Fruit fly (Drosophila melanogaster) whole organism, embryonic: ENCODE results near the gene dpr20.

Experiments used
- ATbp ChIP-seq: fragments of 200-800 bp; sonication (Bioruptor generic); optimal IDR thresholded peaks from 2 replicates; lab custom pipeline; 2017; ENCODE audit warnings: missing biosample characterization, mild to moderate bottlenecking, missing genetic modification characterization, missing genetic modification reagents
- Bdp1 ChIP-seq: fragments of 200-800 bp; sonication (Bioruptor generic); optimal IDR thresholded peaks from 3 replicates; lab custom pipeline; 2016; ENCODE audit warnings: missing biosample characterization, missing genetic modification characterization
- CG10274 ChIP-seq: fragments of 200-800 bp; sonication (Bioruptor generic); optimal IDR thresholded peaks from 3 replicates; lab custom pipeline; 2017; ENCODE audit warnings: missing biosample characterization, mild to moderate bottlenecking, missing genetic modification characterization
- CG10462 ChIP-seq: fragments of 200-800 bp; sonication (Bioruptor generic); optimal IDR thresholded peaks from 2 replicates; lab custom pipeline; 2016; ENCODE audit warnings: missing biosample characterization, missing genetic modification characterization
- CG10543 ChIP-seq: fragments of 200-800 bp; sonication (Bioruptor generic); optimal IDR thresholded peaks from 3 replicates; lab custom pipeline; 2017; ENCODE audit warnings: missing biosample characterization, mild to moderate bottlenecking, missing genetic modification characterization, moderate library complexity
- CG10979 ChIP-seq: fragments of 200-800 bp; sonication (Bioruptor generic); optimal IDR thresholded peaks from 2 replicates; lab custom pipeline; 2018; ENCODE audit warnings: missing biosample characterization, mild to moderate bottlenecking, missing genetic modification characterization, moderate library complexity
- CG12236 ChIP-seq: fragments of 200-800 bp; sonication (Bioruptor generic); optimal IDR thresholded peaks from 2 replicates; lab custom pipeline; 2016; ENCODE audit warnings: missing biosample characterization, missing genetic modification characterization
- CG15011 ChIP-seq: fragments of 200-800 bp; sonication (Bioruptor generic); optimal IDR thresholded peaks from 3 replicates; lab custom pipeline; 2018; ENCODE audit warnings: missing biosample characterization, mild to moderate bottlenecking, missing genetic modification characterization
- CG15269 ChIP-seq: fragments of 200-800 bp; sonication (Bioruptor generic); optimal IDR thresholded peaks from 2 replicates; lab custom pipeline; 2018; ENCODE audit warnings: missing biosample characterization, mild to moderate bottlenecking, missing genetic modification characterization, moderate library complexity
- CG15514 ChIP-seq: fragments of 200-800 bp; sonication (Bioruptor generic); optimal IDR thresholded peaks from 3 replicates; lab custom pipeline; 2017; ENCODE audit warnings: missing biosample characterization, missing genetic modification characterization, mild to moderate bottlenecking, moderate library complexity, missing genetic modification reagents
- CG17612 ChIP-seq: fragments of 200-800 bp; sonication (Bioruptor generic); IDR thresholded peaks from 2 replicates; pipeline ENCODE4 v1.3.6; 2022; ENCODE audit warnings: missing biosample characterization, missing genetic modification characterization
- CG18764 ChIP-seq: fragments of 200-800 bp; sonication (Bioruptor generic); optimal IDR thresholded peaks from 3 replicates; lab custom pipeline; 2016; ENCODE audit warnings: missing biosample characterization, missing genetic modification characterization
- CG2129 ChIP-seq: fragments of 200-800 bp; sonication (Bioruptor generic); IDR thresholded peaks from 2 replicates; pipeline ENCODE4 v1.3.6; 2022; ENCODE audit warnings: missing biosample characterization, missing genetic modification characterization; ENCODE audit not compliant: partially characterized antibody
- CG2889 ChIP-seq: fragments of 200-800 bp; sonication (Bioruptor generic); IDR thresholded peaks from 3 replicates; pipeline ENCODE4 v1.3.6; 2022; ENCODE audit warnings: missing biosample characterization, missing genetic modification characterization
- CG31441 ChIP-seq: fragments of 200-800 bp; sonication (Bioruptor generic); IDR thresholded peaks from 2 replicates; pipeline ENCODE4 v1.3.6; 2022; ENCODE audit warnings: missing biosample characterization, missing genetic modification characterization
- CG3281 ChIP-seq: fragments of 200-800 bp; sonication (Bioruptor generic); optimal IDR thresholded peaks from 3 replicates; lab custom pipeline; 2017; ENCODE audit warnings: missing biosample characterization, mild to moderate bottlenecking, missing genetic modification characterization
- CG3838 ChIP-seq: fragments of 200-800 bp; sonication (Bioruptor generic); optimal IDR thresholded peaks from 3 replicates; lab custom pipeline; 2016; ENCODE audit warnings: missing biosample characterization, missing genetic modification characterization
- CG4282 ChIP-seq: fragments of 200-800 bp; sonication (Bioruptor generic); optimal IDR thresholded peaks from 2 replicates; lab custom pipeline; 2016; ENCODE audit warnings: missing biosample characterization, missing genetic modification characterization
- CG4404 ChIP-seq: fragments of 200-800 bp; sonication (Bioruptor generic); IDR thresholded peaks from 2 replicates; pipeline ENCODE4 v1.3.6; 2022; ENCODE audit warnings: missing biosample characterization, missing genetic modification characterization
- CG6175 ChIP-seq: fragments of 200-800 bp; sonication (Bioruptor generic); IDR thresholded peaks from 3 replicates; pipeline ENCODE4 v1.3.6; 2022; ENCODE audit warnings: missing biosample characterization, missing genetic modification characterization
- CG6654 ChIP-seq: fragments of 200-800 bp; sonication (Bioruptor generic); optimal IDR thresholded peaks from 2 replicates; lab custom pipeline; 2017; ENCODE audit warnings: missing biosample characterization, mild to moderate bottlenecking, missing genetic modification characterization
- CG6689 ChIP-seq: fragments of 200-800 bp; sonication (Bioruptor generic); IDR thresholded peaks from 2 replicates; pipeline ENCODE4 v1.3.6; 2022; ENCODE audit warnings: missing biosample characterization, missing genetic modification characterization
- CG6854 ChIP-seq: fragments of 200-800 bp; sonication (Bioruptor generic); optimal IDR thresholded peaks from 3 replicates; lab custom pipeline; 2017; ENCODE audit warnings: missing biosample characterization, mild to moderate bottlenecking, missing genetic modification characterization
- CG8089 ChIP-seq: fragments of 200-800 bp; sonication (Bioruptor generic); optimal IDR thresholded peaks from 3 replicates; lab custom pipeline; 2016; ENCODE audit warnings: missing biosample characterization, missing genetic modification characterization
- CkIIα-i1 ChIP-seq: fragments of 200-800 bp; sonication (Bioruptor generic); IDR thresholded peaks from 2 replicates; pipeline ENCODE4 v1.3.6; 2022; ENCODE audit warnings: missing biosample characterization, missing genetic modification characterization
- CoRest ChIP-seq: fragments of 200-800 bp; sonication (Bioruptor generic); optimal IDR thresholded peaks from 3 replicates; lab custom pipeline; 2018; ENCODE audit warnings: missing biosample characterization, mild to moderate bottlenecking, missing genetic modification characterization, moderate library complexity
- D19B ChIP-seq: fragments of 200-800 bp; sonication (Bioruptor generic); optimal IDR thresholded peaks from 2 replicates; lab custom pipeline; 2017; ENCODE audit warnings: missing biosample characterization, mild to moderate bottlenecking, missing genetic modification characterization
- Dref ChIP-seq: fragments of 200-800 bp; sonication (Bioruptor generic); IDR thresholded peaks from 2 replicates; pipeline ENCODE4 v1.3.6; 2022; ENCODE audit warnings: missing biosample characterization, missing genetic modification characterization
- H15 ChIP-seq: fragments of 200-800 bp; sonication (Bioruptor generic); IDR thresholded peaks from 3 replicates; pipeline ENCODE4 v1.3.6; 2022; ENCODE audit warnings: missing biosample characterization, missing genetic modification characterization
- HHEX ChIP-seq: fragments of 200-800 bp; sonication (Bioruptor generic); optimal IDR thresholded peaks from 3 replicates; lab custom pipeline; 2017; ENCODE audit warnings: missing biosample characterization, mild to moderate bottlenecking, missing genetic modification characterization, missing genetic modification reagents
- HLH54F ChIP-seq: fragments of 200-800 bp; sonication (Bioruptor generic); optimal IDR thresholded peaks from 3 replicates; lab custom pipeline; 2016; ENCODE audit warnings: missing biosample characterization, missing genetic modification characterization
- Hmr ChIP-seq: fragments of 200-800 bp; sonication (Bioruptor generic); optimal IDR thresholded peaks from 3 replicates; lab custom pipeline; 2017; ENCODE audit warnings: mild to moderate bottlenecking, missing biosample characterization, missing genetic modification reagents, missing genetic modification characterization
- NC2β ChIP-seq: fragments of 200-800 bp; sonication (Bioruptor generic); optimal IDR thresholded peaks from 2 replicates; lab custom pipeline; 2016; ENCODE audit warnings: missing biosample characterization, missing genetic modification characterization
- Oli ChIP-seq: fragments of 200-800 bp; sonication (Bioruptor generic); optimal IDR thresholded peaks from 2 replicates; lab custom pipeline; 2018; ENCODE audit warnings: missing biosample characterization, mild to moderate bottlenecking, missing genetic modification characterization, moderate library complexity
- caup ChIP-seq: fragments of 200-800 bp; sonication (Bioruptor generic); optimal IDR thresholded peaks from 3 replicates; lab custom pipeline; 2017; ENCODE audit warnings: missing biosample characterization, mild to moderate bottlenecking, missing genetic modification characterization, moderate library complexity; ENCODE audit not compliant: severe bottlenecking
- ci ChIP-seq: fragments of 200-800 bp; sonication (Bioruptor generic); IDR thresholded peaks from 3 replicates; pipeline ENCODE4 v1.3.6; 2022; ENCODE audit warnings: missing biosample characterization, missing genetic modification characterization
- fd64A ChIP-seq: fragments of 200-800 bp; sonication (Bioruptor generic); optimal IDR thresholded peaks from 3 replicates; lab custom pipeline; 2018; ENCODE audit warnings: missing biosample characterization, mild to moderate bottlenecking, missing genetic modification characterization
- grn ChIP-seq: fragments of 200-800 bp; sonication (Bioruptor generic); optimal IDR thresholded peaks from 3 replicates; lab custom pipeline; 2017; ENCODE audit warnings: missing biosample characterization, missing genetic modification characterization
- ind ChIP-seq: fragments of 200-800 bp; sonication (Bioruptor generic); optimal IDR thresholded peaks from 3 replicates; lab custom pipeline; 2016; ENCODE audit warnings: missing biosample characterization, missing genetic modification characterization
- jing ChIP-seq: fragments of 200-800 bp; sonication (Bioruptor generic); optimal IDR thresholded peaks from 2 replicates; lab custom pipeline; 2018; ENCODE audit warnings: missing biosample characterization, mild to moderate bottlenecking, missing genetic modification characterization
- jumu ChIP-seq: fragments of 200-800 bp; sonication (Bioruptor generic); optimal IDR thresholded peaks from 3 replicates; lab custom pipeline; 2016; ENCODE audit warnings: missing biosample characterization, missing genetic modification characterization
- lmd ChIP-seq: fragments of 200-800 bp; sonication (Bioruptor generic); IDR thresholded peaks from 2 replicates; pipeline ENCODE4 v1.3.6; 2022; ENCODE audit warnings: missing biosample characterization, missing genetic modification characterization
- pfk ChIP-seq: fragments of 200-800 bp; sonication (Bioruptor generic); optimal IDR thresholded peaks from 2 replicates; lab custom pipeline; 2018; ENCODE audit warnings: missing biosample characterization, mild to moderate bottlenecking, missing genetic modification characterization, moderate library complexity
- psq ChIP-seq: fragments of 200-800 bp; sonication (Bioruptor generic); optimal IDR thresholded peaks from 2 replicates; lab custom pipeline; 2017; ENCODE audit warnings: missing biosample characterization, missing genetic modification characterization
- rib ChIP-seq: fragments of 200-800 bp; sonication (Bioruptor generic); IDR thresholded peaks from 2 replicates; pipeline ENCODE4 v1.3.6; 2022; ENCODE audit warnings: missing biosample characterization, missing genetic modification characterization
- schlank ChIP-seq: fragments of 200-800 bp; sonication (Bioruptor generic); optimal IDR thresholded peaks from 2 replicates; lab custom pipeline; 2018; ENCODE audit warnings: missing biosample characterization, mild to moderate bottlenecking, missing genetic modification characterization
- shn ChIP-seq: fragments of 200-800 bp; sonication (Bioruptor generic); optimal IDR thresholded peaks from 3 replicates; lab custom pipeline; 2016; ENCODE audit warnings: missing biosample characterization, missing genetic modification characterization
- so ChIP-seq: fragments of 200-800 bp; sonication (Bioruptor generic); IDR thresholded peaks from 3 replicates; pipeline ENCODE4 v1.3.6; 2022; ENCODE audit warnings: missing biosample characterization, missing genetic modification characterization
- trh ChIP-seq: fragments of 200-800 bp; sonication (Bioruptor generic); optimal IDR thresholded peaks from 2 replicates; lab custom pipeline; 2016; ENCODE audit warnings: missing biosample characterization, missing genetic modification characterization
- usp ChIP-seq: fragments of >200 bp; optimal IDR thresholded peaks from 2 replicates; lab custom pipeline; 2017; ENCODE audit warnings: missing biosample characterization, missing genetic modification characterization
- wek ChIP-seq: fragments of 200-800 bp; sonication (Bioruptor generic); optimal IDR thresholded peaks from 3 replicates; lab custom pipeline; 2018; ENCODE audit warnings: missing biosample characterization, mild to moderate bottlenecking, missing genetic modification characterization, moderate library complexity
- zfh1 ChIP-seq: fragments of 200-800 bp; sonication (Bioruptor generic); IDR thresholded peaks from 3 replicates; pipeline ENCODE4 v1.3.6; 2022; ENCODE audit warnings: missing biosample characterization, missing genetic modification characterization

dpr20 gene

dm6 chr3L:821951-822350 lies 35.1 kb downstream of the dpr20 start (continued):
- peak; percentile 54 for TF ChIP-seq Hmr (GFP tag; lab: Kevin White, UChicago)
- peak; percentile 30 for TF ChIP-seq D19B (GFP tag; lab: Kevin White, UChicago)
- peak; percentile 70 for TF ChIP-seq ind (GFP tag; lab: Kevin White, UChicago)
- TF ChIP-seq CG15011, result peak; percentile 47
- TF ChIP-seq CG3838, result no peak
- TF ChIP-seq CG6654, result peak; percentile 41
- no peak for TF ChIP-seq CkIIα-i1
- TF ChIP-seq CG6854 (GFP tag; lab: Kevin White, UChicago), result peak; percentile 10
- no peak; the same call in 1 of the 2 replicates for TF ChIP-seq CG17612 (GFP tag; lab: Robert Waterston, UW)
- peak; percentile 73 for TF ChIP-seq CG15269 (tag; lab: Kevin White, UChicago)
- TF ChIP-seq CG10979, result peak; percentile 87
- peak; percentile 32 for TF ChIP-seq jumu (GFP tag; lab: Kevin White, UChicago)
- TF ChIP-seq CG8089, result peak; percentile 30
- no peak for TF ChIP-seq CG10462 (GFP tag; lab: Kevin White, UChicago)
- TF ChIP-seq Bdp1, result no peak
- 0 out of 2 replicates have a peak, but pooled peaks have one; percentile 36 for TF ChIP-seq rib (GFP tag; lab: Robert Waterston, UW)
- peak; percentile 59 for TF ChIP-seq CG15514
- no peak for TF ChIP-seq CG2129 (GFP tag; lab: Robert Waterston, UW)
- TF ChIP-seq CG10274 (GFP tag; lab: Kevin White, UChicago), result peak; percentile 42
- TF ChIP-seq pfk, result no peak
- peak; percentile 17 for TF ChIP-seq HLH54F (GFP tag; lab: Kevin White, UChicago)
- peak; percentile 61 for TF ChIP-seq CoRest
- TF ChIP-seq CG12236, result no peak
- peak; percentile 79 for TF ChIP-seq ATbp (GFP tag; lab: Kevin White, UChicago)
- no peak for TF ChIP-seq shn (GFP tag; lab: Kevin White, UChicago)
- peak; percentile 73 for TF ChIP-seq H15 (GFP tag; lab: Robert Waterston, UW)
- TF ChIP-seq CG3281, result peak; percentile 68
- peak; percentile 83 for TF ChIP-seq zfh1 (GFP tag; lab: Robert Waterston, UW)
- TF ChIP-seq so (GFP tag; lab: Robert Waterston, UW), result peak; percentile 79
- TF ChIP-seq CG18764 (GFP tag; lab: Kevin White, UChicago), result peak; percentile 69
- peak; percentile 17 for TF ChIP-seq wek (GFP tag; lab: Kevin White, UChicago)
- TF ChIP-seq caup (GFP tag; lab: Kevin White, UChicago), result peak; percentile 19
- peak; percentile 36 for TF ChIP-seq jing
- peak; percentile 33 for TF ChIP-seq schlank (tag; lab: Kevin White, UChicago)
- TF ChIP-seq NC2β (GFP tag; lab: Kevin White, UChicago), result no peak
- no peak for TF ChIP-seq usp (GFP tag; lab: Kevin White, UChicago)
- peak; percentile 86 for TF ChIP-seq ci (GFP tag; lab: Robert Waterston, UW)
- peak; percentile 74 for TF ChIP-seq Oli
- TF ChIP-seq psq, result no peak
- peak; percentile 85 for TF ChIP-seq CG31441 (GFP tag; lab: Robert Waterston, UW)
- no peak for TF ChIP-seq CG10543
- no peak for TF ChIP-seq Dref (GFP tag; lab: Robert Waterston, UW)
- peak; percentile 79 for TF ChIP-seq lmd (GFP tag; lab: Robert Waterston, UW)
- TF ChIP-seq CG6689 (GFP tag; lab: Robert Waterston, UW), result peak; percentile 80
- peak; percentile 54 for TF ChIP-seq CG4404 (GFP tag; lab: Robert Waterston, UW)
- no peak for TF ChIP-seq CG4282
- no peak for TF ChIP-seq grn (GFP tag; lab: Kevin White, UChicago)
- TF ChIP-seq HHEX (GFP tag; lab: Kevin White, UChicago), result peak; percentile 76
- no peak for TF ChIP-seq trh
- TF ChIP-seq CG2889 (GFP tag; lab: Robert Waterston, UW), result no peak
- peak; percentile 49 for TF ChIP-seq fd64A
- no peak for TF ChIP-seq CG6175 (GFP tag; lab: Robert Waterston, UW)
